Worm (Caenorhabditis elegans) whole organism, early embryonic: ENCODE results near the gene ergi-3.

Experiments
- B0310.2 ChIP-seq: sonication (generic microtip); optimal IDR thresholded peaks from 2 replicates; lab custom pipeline; 2016; ENCODE audit warnings: mild to moderate bottlenecking, missing genetic modification characterization, missing compliant biosample characterization
- F13C5.2 ChIP-seq: sonication (generic microtip); optimal IDR thresholded peaks from 2 replicates; lab custom pipeline; 2017; ENCODE audit warnings: mild to moderate bottlenecking, missing genetic modification characterization, inconsistent platforms, missing compliant biosample characterization
- aly-1 ChIP-seq: sonication (generic microtip); optimal IDR thresholded peaks from 2 replicates; lab custom pipeline; 2016; ENCODE audit warnings: missing genetic modification characterization, missing compliant biosample characterization
- ama-1 ChIP-seq: fragments of 150-350 bp; optimal IDR thresholded peaks from 2 replicates; lab custom pipeline; 2014
- ceh-13 ChIP-seq: fragments of 200-800 bp; sonication (Bioruptor generic); optimal IDR thresholded peaks from 2 replicates; lab custom pipeline; 2018; ENCODE audit warnings: mild to moderate bottlenecking, missing genetic modification characterization, missing compliant biosample characterization
- ceh-36 ChIP-seq: sonication (generic microtip); optimal IDR thresholded peaks from 2 replicates; lab custom pipeline; 2016; ENCODE audit warnings: missing genetic modification characterization, inconsistent platforms, missing compliant biosample characterization
- ets-7 ChIP-seq: sonication (generic microtip); optimal IDR thresholded peaks from 2 replicates; lab custom pipeline; 2016; ENCODE audit warnings: missing genotype, missing genetic modification characterization, missing compliant biosample characterization
- flt-1 ChIP-seq: fragments of 200-800 bp; sonication (Bioruptor generic); IDR thresholded peaks from 2 replicates; pipeline ENCODE4 v1.3.6; 2022; ENCODE audit warnings: missing genetic modification characterization, missing compliant biosample characterization
- hmbx-1 ChIP-seq: sonication (generic microtip); optimal IDR thresholded peaks from 2 replicates; lab custom pipeline; 2016; ENCODE audit warnings: mild to moderate bottlenecking, missing genetic modification characterization, missing compliant biosample characterization
- hmg-4 ChIP-seq: fragments of 200-800 bp; sonication (Bioruptor generic); optimal IDR thresholded peaks from 2 replicates; lab custom pipeline; 2018; ENCODE audit warnings: mild to moderate bottlenecking, missing genetic modification characterization, missing compliant biosample characterization
- hnd-1 ChIP-seq: sonication (generic microtip); optimal IDR thresholded peaks from 2 replicates; lab custom pipeline; 2016; ENCODE audit warnings: missing genetic modification characterization, missing compliant biosample characterization
- pes-1 ChIP-seq: fragments of 200-800 bp; sonication (Bioruptor generic); IDR thresholded peaks from 2 replicates; pipeline ENCODE4 v1.3.6; 2022; ENCODE audit warnings: missing genetic modification reagents, missing genetic modification characterization, missing compliant biosample characterization
- scrt-1 ChIP-seq: fragments of 200-800 bp; sonication (Bioruptor generic); IDR thresholded peaks from 2 replicates; pipeline ENCODE4 v1.3.6; 2022; ENCODE audit warnings: missing genetic modification characterization, missing compliant biosample characterization
- sea-1 ChIP-seq: fragments of 200-800 bp; sonication (Bioruptor generic); conservative IDR thresholded peaks from 2 replicates; pipeline ENCODE4 v1.3.6; 2022; ENCODE audit warnings: missing genetic modification characterization, missing compliant biosample characterization
- tbx-11 ChIP-seq: fragments of 200-800 bp; sonication (Bioruptor generic); IDR thresholded peaks from 2 replicates; pipeline ENCODE4 v1.3.6; 2022; ENCODE audit warnings: missing genetic modification characterization, missing compliant biosample characterization
- tbx-37 ChIP-seq: fragments of 200-800 bp; sonication (Bioruptor generic); conservative IDR thresholded peaks from 2 replicates; pipeline ENCODE4 v1.3.6; 2022; ENCODE audit warnings: missing genetic modification reagents, missing genetic modification characterization, missing compliant biosample characterization
- tra-4 ChIP-seq: sonication (generic microtip); optimal IDR thresholded peaks from 2 replicates; lab custom pipeline; 2017; ENCODE audit warnings: missing genetic modification characterization, missing compliant biosample characterization

Gene ergi-3

DNA sequence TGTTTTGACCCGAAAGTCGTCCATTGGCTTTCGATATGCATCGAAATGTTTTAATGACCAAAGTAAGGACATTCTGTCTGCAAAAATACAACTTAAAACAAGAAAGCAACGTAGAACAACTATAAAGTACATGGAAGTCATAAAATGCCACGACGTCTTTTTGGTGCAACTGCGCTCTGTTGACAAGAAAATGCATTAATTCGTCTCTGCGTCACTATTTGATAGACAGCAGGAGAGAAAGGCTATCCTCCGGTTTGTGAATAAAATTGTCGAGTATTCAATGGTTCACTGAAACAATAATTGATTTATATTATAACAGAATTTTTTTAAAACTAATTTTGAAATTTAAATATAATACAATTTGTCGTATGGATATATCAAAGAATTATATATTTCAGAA lies at the start of gene ergi-3:
Gene ergi-3, minus strand, starts transcription at position 311 of the 400 bp plus-strand sequence.
- TF ChIP-seq F13C5.2 (peak; percentile 26), hmbx-1 (tag; lab: Kevin White, UChicago) (no peak)

DNA sequence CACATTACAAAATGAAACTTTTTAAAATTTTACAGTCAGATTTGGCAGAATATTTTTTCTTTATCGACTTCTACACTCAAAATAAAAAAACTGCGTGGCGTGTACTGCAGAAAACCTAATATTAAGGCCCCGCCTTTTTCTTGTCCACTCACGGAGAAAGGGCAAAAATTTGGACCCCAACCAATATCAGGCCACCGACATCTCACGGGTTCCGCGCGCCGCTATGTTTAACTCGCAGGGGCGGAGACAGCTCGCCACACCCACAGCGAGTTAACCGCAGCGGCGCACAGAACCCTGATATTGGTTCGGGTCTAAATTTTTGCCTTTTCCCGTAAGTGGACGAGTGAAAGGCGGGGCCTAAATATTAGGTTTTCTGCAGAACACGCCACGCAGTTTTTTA lies 47.2 kb upstream of the ergi-3 start:
- TF ChIP-seq tbx-11 (GFP tag; lab: Robert Waterston, UW) (no peak), hmg-4 (GFP tag; lab: Kevin White, UChicago) (no peak), ama-1 (no peak), hnd-1 (no peak), ets-7 (no peak), sea-1 (GFP tag; lab: Robert Waterston, UW) (no peak), tra-4 (tag; lab: Kevin White, UChicago) (no peak), F13C5.2 (no peak), tbx-37 (no peak), flt-1 (no peak), B0310.2 (tag; lab: Kevin White, UChicago) (no peak)

DNA sequence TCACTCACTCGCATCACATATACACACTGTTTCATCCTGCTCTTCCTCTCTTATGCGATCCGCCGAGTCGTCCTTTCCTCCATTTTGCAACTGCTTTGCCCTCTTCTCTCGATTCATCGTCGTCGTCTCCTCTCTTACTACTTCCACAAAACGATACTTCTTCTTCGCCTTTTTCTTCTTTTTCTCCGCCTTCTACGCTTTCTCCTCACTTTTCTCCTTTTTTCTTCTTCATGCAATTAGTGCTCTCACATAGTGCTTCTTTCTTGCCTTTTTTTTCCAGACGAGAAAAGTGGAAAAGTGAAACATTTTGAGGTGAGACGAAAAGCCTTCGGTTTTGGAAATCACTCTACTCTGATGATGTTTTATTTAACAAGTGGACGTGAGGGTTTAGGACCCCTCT lies 43.0 kb upstream of the ergi-3 start:
- no peak for TF ChIP-seq tbx-37
- no peak for TF ChIP-seq scrt-1
- no peak for TF ChIP-seq sea-1 (GFP tag; lab: Robert Waterston, UW)
- no peak for TF ChIP-seq tbx-11 (GFP tag; lab: Robert Waterston, UW)
- TF ChIP-seq flt-1: no peak
- TF ChIP-seq ama-1: no peak
- no peak for TF ChIP-seq tra-4 (tag; lab: Kevin White, UChicago)
- TF ChIP-seq hmg-4 (GFP tag; lab: Kevin White, UChicago): no peak
- no peak for TF ChIP-seq pes-1 (GFP tag; lab: Robert Waterston, UW)
- no peak for TF ChIP-seq ets-7
- TF ChIP-seq B0310.2 (tag; lab: Kevin White, UChicago): no peak
- no peak for TF ChIP-seq hnd-1
- TF ChIP-seq ceh-36 (tag; lab: Kevin White, UChicago): no peak
- TF ChIP-seq F13C5.2: no peak
- no peak for TF ChIP-seq aly-1 (tag; lab: Kevin White, UChicago)
- no peak for TF ChIP-seq hmbx-1 (tag; lab: Kevin White, UChicago)

DNA sequence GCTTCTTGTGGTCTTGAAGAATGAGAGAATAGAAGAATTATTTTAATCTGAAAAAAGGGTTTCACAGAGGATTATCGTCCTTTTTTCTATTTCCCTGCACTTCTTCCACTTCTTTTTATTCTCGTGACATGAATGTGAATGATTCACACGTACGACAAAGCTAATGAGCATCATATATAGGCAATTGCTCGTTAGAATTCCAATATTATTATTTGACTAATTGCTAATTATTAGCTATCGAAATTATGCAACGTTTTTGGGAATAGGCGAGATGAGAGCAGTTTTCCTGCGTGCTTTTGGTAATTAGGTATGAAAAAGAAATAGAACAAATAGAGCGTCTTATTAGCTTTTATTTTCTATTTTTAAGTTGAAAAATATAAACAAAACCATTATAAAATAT lies 41.2 kb upstream of the ergi-3 start:
- no peak for TF ChIP-seq tbx-11 (GFP tag; lab: Robert Waterston, UW)
- TF ChIP-seq F13C5.2: no peak
- no peak for TF ChIP-seq tbx-37
- no peak for TF ChIP-seq hmbx-1 (tag; lab: Kevin White, UChicago)
- TF ChIP-seq hmg-4 (GFP tag; lab: Kevin White, UChicago): no peak

DNA sequence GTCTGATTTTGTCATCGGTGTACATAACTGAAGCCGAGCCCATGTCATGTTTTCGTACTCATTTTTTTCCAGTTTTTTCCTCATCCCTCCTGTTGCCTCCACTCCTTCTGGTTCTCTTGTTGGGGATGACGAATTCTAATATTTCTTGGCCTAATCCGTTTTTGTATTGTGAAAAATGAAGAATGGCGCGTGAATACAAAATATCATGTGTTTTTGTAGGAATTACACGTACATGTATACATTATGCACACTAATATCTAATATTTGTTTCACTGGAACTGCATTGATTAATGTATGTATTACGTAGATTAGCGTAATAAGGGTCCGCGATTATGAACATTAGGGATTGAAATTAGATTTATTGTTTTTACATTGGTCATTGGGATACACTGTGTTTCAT lies 39.1 kb upstream of the ergi-3 start:
- no peak for TF ChIP-seq B0310.2 (tag; lab: Kevin White, UChicago)
- TF ChIP-seq aly-1 (tag; lab: Kevin White, UChicago): no peak
- no peak for TF ChIP-seq ceh-13
- TF ChIP-seq ceh-36 (tag; lab: Kevin White, UChicago): no peak

DNA sequence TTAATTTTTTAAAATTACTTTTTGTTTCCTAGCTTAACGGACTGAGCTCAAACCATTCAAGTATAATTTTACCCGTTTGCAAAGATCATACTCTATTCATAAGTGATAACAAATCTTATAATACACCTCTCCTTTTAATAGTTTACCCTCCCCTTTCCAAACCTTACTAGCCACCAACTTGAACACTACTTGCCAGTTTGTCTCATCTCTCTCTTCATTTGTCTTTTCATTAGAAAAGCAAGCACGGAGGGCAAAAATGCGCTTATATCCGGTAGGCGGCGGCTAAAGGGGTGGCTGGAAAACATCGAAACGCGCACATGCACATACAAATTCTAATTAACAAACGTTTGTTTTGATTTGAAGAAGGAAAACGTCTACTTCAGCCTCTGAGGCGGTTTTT lies 38.4 kb upstream of the ergi-3 start:
- no peak for TF ChIP-seq tra-4 (tag; lab: Kevin White, UChicago)
- TF ChIP-seq hmg-4 (GFP tag; lab: Kevin White, UChicago): no peak
- TF ChIP-seq hnd-1: no peak
- TF ChIP-seq tbx-11 (GFP tag; lab: Robert Waterston, UW): no peak
- no peak for TF ChIP-seq pes-1 (GFP tag; lab: Robert Waterston, UW)

DNA sequence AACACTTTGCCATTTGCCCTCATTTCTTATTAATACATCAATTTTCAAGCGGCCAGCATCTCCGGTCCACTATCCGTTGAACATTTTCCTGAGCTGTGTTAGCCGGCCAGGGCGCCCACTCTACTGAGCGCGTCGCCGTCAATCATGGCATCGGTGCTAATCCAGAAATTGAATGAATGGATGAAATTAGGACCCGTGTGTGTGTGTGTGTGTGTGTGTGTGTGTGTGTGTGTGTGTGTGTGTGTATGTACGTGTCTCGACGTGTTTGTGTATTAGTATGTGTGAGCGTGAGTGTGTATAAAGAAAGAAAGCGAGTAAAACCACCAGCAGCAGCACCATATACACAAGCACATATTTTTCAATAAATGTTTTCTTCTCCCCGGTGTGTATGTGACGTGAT lies 36.6 kb upstream of the ergi-3 start:
- TF ChIP-seq tbx-37 (no peak), ceh-36 (tag; lab: Kevin White, UChicago) (no peak), flt-1 (no peak), tra-4 (tag; lab: Kevin White, UChicago) (no peak), aly-1 (tag; lab: Kevin White, UChicago) (no peak), ceh-13 (no peak), tbx-11 (GFP tag; lab: Robert Waterston, UW) (no peak), ama-1 (no peak), sea-1 (GFP tag; lab: Robert Waterston, UW) (no peak), B0310.2 (tag; lab: Kevin White, UChicago) (no peak)

DNA sequence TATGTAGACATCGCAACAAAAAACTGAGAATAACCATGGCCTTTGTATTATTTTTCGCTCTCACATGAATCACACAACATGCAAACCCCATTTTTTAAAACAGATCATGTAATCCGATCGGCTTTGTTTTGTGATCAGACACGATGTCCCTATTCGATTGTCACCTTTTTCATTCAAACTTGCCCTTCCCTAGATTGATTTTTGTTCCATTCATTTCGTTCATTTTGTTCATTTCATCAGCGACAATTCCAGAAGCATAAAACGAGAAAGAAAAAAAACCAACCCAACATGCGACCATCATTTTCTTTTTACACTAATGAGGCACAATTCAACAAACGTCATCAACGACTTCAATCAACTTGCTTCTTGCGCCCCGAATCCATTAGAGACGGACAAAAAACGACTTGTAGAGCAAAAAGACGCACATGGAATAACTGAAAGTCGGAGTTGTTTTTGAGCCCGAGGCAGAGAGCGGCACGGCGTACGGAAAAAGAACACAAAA lies 34.4 kb upstream of the ergi-3 start, which contains the start of gene F59D12.3:
Gene F59D12.3, minus strand, starts transcription at position 51 of the 502 bp plus-strand sequence.
- TF ChIP-seq B0310.2 (tag; lab: Kevin White, UChicago) (no peak), hmg-4 (GFP tag; lab: Kevin White, UChicago) (no peak), ets-7 (no peak), scrt-1 (no peak), tbx-37 (no peak), tbx-11 (GFP tag; lab: Robert Waterston, UW) (no peak), aly-1 (tag; lab: Kevin White, UChicago) (no peak), flt-1 (no peak), ama-1 (no peak), hnd-1 (no peak), tra-4 (tag; lab: Kevin White, UChicago) (no peak), ceh-36 (tag; lab: Kevin White, UChicago) (no peak), sea-1 (GFP tag; lab: Robert Waterston, UW) (no peak), pes-1 (GFP tag; lab: Robert Waterston, UW) (no peak), hmbx-1 (tag; lab: Kevin White, UChicago) (no peak), ceh-13 (no peak), F13C5.2 (no peak)

DNA sequence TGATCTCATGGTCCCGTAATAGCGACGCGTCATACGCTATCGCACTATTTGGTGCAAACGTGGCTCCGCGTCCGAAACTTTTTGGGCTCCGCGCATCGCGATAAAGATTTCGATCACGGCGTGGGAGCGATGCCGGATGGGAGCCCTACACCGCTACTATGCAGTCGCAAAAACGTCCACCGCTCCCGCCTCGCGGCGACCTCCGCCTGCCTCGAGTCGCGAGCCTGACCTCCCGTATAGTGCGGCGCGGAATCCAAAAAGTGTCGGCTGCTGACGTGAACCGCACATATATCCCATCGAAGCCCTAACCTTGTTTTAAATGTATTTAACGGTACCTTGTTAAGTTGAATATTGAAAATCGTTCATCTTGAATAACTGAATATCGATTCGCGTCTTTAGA lies 33.9 kb upstream of the ergi-3 start:
- no peak for TF ChIP-seq B0310.2 (tag; lab: Kevin White, UChicago)
- no peak for TF ChIP-seq hmbx-1 (tag; lab: Kevin White, UChicago)
- no peak for TF ChIP-seq ceh-36 (tag; lab: Kevin White, UChicago)
- no peak for TF ChIP-seq ets-7
- TF ChIP-seq tra-4 (tag; lab: Kevin White, UChicago): no peak
- no peak for TF ChIP-seq ceh-13
- no peak for TF ChIP-seq aly-1 (tag; lab: Kevin White, UChicago)
- TF ChIP-seq hnd-1: no peak
- TF ChIP-seq scrt-1: no peak
- TF ChIP-seq pes-1 (GFP tag; lab: Robert Waterston, UW): no peak
- no peak for TF ChIP-seq sea-1 (GFP tag; lab: Robert Waterston, UW)
- no peak for TF ChIP-seq ama-1
- no peak for TF ChIP-seq F13C5.2
- TF ChIP-seq flt-1: no peak
- no peak for TF ChIP-seq hmg-4 (GFP tag; lab: Kevin White, UChicago)
- no peak for TF ChIP-seq tbx-11 (GFP tag; lab: Robert Waterston, UW)
- TF ChIP-seq tbx-37: no peak
